Worm (Caenorhabditis elegans): ENCODE results near the gene C33D9.13.
A peak's percentile ranks its signal among the peaks of the same experiment; 100 is the strongest.

Gene C33D9.13

ce11 chrIV:8743654-8744332, 41.3 kb downstream of the C33D9.13 start, which contains the start of gene F21D5.7:
Gene F21D5.7, minus strand, starts transcription at chrIV:8743704.
- TF ChIP-seq egl-27 (tag; optimal IDR thresholded peaks at IDR 0.05): peak; percentile 9
- TF ChIP-seq jun-1 (tag; optimal IDR thresholded peaks at IDR 0.05): peak; percentile 32
- TF ChIP-seq sea-2 (GFP tag; optimal IDR thresholded peaks at IDR 0.05): no peak
- TF ChIP-seq egl-5 (tag; optimal IDR thresholded peaks at IDR 0.05): peak; percentile 49
- peak; percentile 34 for TF ChIP-seq lin-39 (tag; optimal IDR thresholded peaks at IDR 0.05)
- TF ChIP-seq ceh-16 (tag; optimal IDR thresholded peaks at IDR 0.05): no peak
- TF ChIP-seq fos-1 (tag; optimal IDR thresholded peaks at IDR 0.05): no peak
- no peak for TF ChIP-seq mml-1 (tag; optimal IDR thresholded peaks at IDR 0.05)
- no peak for TF ChIP-seq zag-1 (tag; optimal IDR thresholded peaks at IDR 0.05)
- no peak for TF ChIP-seq nhr-76 (tag; optimal IDR thresholded peaks at IDR 0.05)
- no peak for TF ChIP-seq unc-62 (GFP tag; optimal IDR thresholded peaks at IDR 0.05)
- peak; percentile 23 for TF ChIP-seq R02D3.7 (tag; optimal IDR thresholded peaks at IDR 0.05)
- TF ChIP-seq nhr-28 (tag; optimal IDR thresholded peaks at IDR 0.05): no peak
- no peak for TF ChIP-seq nhr-77 (tag; optimal IDR thresholded peaks at IDR 0.05)
- peak; percentile 45 for TF ChIP-seq nhr-43 (tag; optimal IDR thresholded peaks at IDR 0.05; ENCODE audit: poor library complexity, severe bottlenecking)
- TF ChIP-seq hmg-11 (tag; optimal IDR thresholded peaks at IDR 0.05): peak; percentile 73
- TF ChIP-seq elt-3 (tag; optimal IDR thresholded peaks at IDR 0.05): no peak
- TF ChIP-seq nhr-67 (tag; optimal IDR thresholded peaks at IDR 0.05): no peak
- no peak for TF ChIP-seq elt-1 (tag; optimal IDR thresholded peaks at IDR 0.05)
- TF ChIP-seq elt-2 (tag; optimal IDR thresholded peaks at IDR 0.05): peak; percentile 73
- peak; percentile 84 for TF ChIP-seq nfya-1 (tag; optimal IDR thresholded peaks at IDR 0.05; ENCODE audit: insufficient read depth)
- TF ChIP-seq nhr-23 (tag; optimal IDR thresholded peaks at IDR 0.05): no peak
- TF ChIP-seq ceh-28 (tag; optimal IDR thresholded peaks at IDR 0.05): peak; percentile 2
- TF ChIP-seq mdl-1 (tag; optimal IDR thresholded peaks at IDR 0.05): no peak
- TF ChIP-seq lsy-12 (tag; optimal IDR thresholded peaks at IDR 0.05): peak; percentile 56
- TF ChIP-seq lin-15B (tag; optimal IDR thresholded peaks at IDR 0.05): peak; percentile 74
- no peak for TF ChIP-seq fkh-2 (tag; optimal IDR thresholded peaks at IDR 0.05)
- TF ChIP-seq snpc-4 (tag; optimal IDR thresholded peaks at IDR 0.05): peak; percentile 77
- peak; percentile 10 for TF ChIP-seq skn-1 (tag; optimal IDR thresholded peaks at IDR 0.05)
- TF ChIP-seq aly-2 (tag; optimal IDR thresholded peaks at IDR 0.05): no peak
- TF ChIP-seq ceh-9 (tag; optimal IDR thresholded peaks at IDR 0.05): no peak
- peak; percentile 59 for TF ChIP-seq pqm-1 (tag; optimal IDR thresholded peaks at IDR 0.05)
- TF ChIP-seq nhr-25 (tag; optimal IDR thresholded peaks at IDR 0.05): peak; percentile 37
- peak; percentile 90 for TF ChIP-seq pha-4 (tag; optimal IDR thresholded peaks at IDR 0.05)
- no peak for TF ChIP-seq ztf-4 (tag; optimal IDR thresholded peaks at IDR 0.05)
- no peak for TF ChIP-seq ZK546.5 (tag; optimal IDR thresholded peaks at IDR 0.05)
- no peak for TF ChIP-seq tbx-2 (tag; optimal IDR thresholded peaks at IDR 0.05)
- no peak for TF ChIP-seq ceh-82 (tag; optimal IDR thresholded peaks at IDR 0.05)

- TF ChIP-seq ama-1 (optimal IDR thresholded peaks at IDR 0.05): peak; percentile 0
- no peak for TF ChIP-seq hmg-11 (tag; optimal IDR thresholded peaks at IDR 0.05)
- peak; percentile 25 for TF ChIP-seq nhr-43 (tag; optimal IDR thresholded peaks at IDR 0.05; ENCODE audit: poor library complexity, severe bottlenecking)
Observed at ce11 chrIV:8740952-8741438, 44.1 kb downstream of the C33D9.13 start, which contains the start of gene F21D5.6. Gene F21D5.6, minus strand, starts transcription at chrIV:8741388.

ce11 chrIV:8739926-8740325, 45.2 kb downstream of the C33D9.13 start, which contains the start of gene mrps-33:
Gene mrps-33, minus strand, starts transcription at chrIV:8740026.
- TF ChIP-seq nhr-25 (tag; optimal IDR thresholded peaks at IDR 0.05) (no peak), zag-1 (tag; optimal IDR thresholded peaks at IDR 0.05) (no peak), pha-4 (tag; optimal IDR thresholded peaks at IDR 0.05) (no peak), snpc-4 (tag; optimal IDR thresholded peaks at IDR 0.05) (no peak), eor-1 (tag; optimal IDR thresholded peaks at IDR 0.05) (no peak), nhr-43 (tag; optimal IDR thresholded peaks at IDR 0.05; ENCODE audit: poor library complexity, severe bottlenecking) (no peak), mml-1 (tag; optimal IDR thresholded peaks at IDR 0.05) (no peak), fkh-2 (tag; optimal IDR thresholded peaks at IDR 0.05) (no peak), lsy-12 (tag; optimal IDR thresholded peaks at IDR 0.05) (no peak), nhr-77 (tag; optimal IDR thresholded peaks at IDR 0.05) (no peak), ama-1 (optimal IDR thresholded peaks at IDR 0.05) (no peak), nfya-1 (tag; optimal IDR thresholded peaks at IDR 0.05; ENCODE audit: insufficient read depth) (no peak), nhr-67 (tag; optimal IDR thresholded peaks at IDR 0.05) (no peak), egl-5 (tag; optimal IDR thresholded peaks at IDR 0.05) (no peak), elt-1 (tag; optimal IDR thresholded peaks at IDR 0.05) (no peak), lin-39 (tag; optimal IDR thresholded peaks at IDR 0.05) (no peak)
